Fruit fly (Drosophila melanogaster) whole organism, prepupa: ENCODE data around the gene CG31515.

Experiments used
- Blimp-1 ChIP-seq: fragments of 200-800 bp; sonication (Bioruptor generic); optimal IDR thresholded peaks from 3 replicates; lab custom pipeline; 2017; ENCODE audit warnings: missing biosample characterization, missing genetic modification characterization, mild to moderate bottlenecking, moderate library complexity, missing genetic modification reagents
- CG10631 ChIP-seq: fragments of 200-800 bp; sonication (Bioruptor generic); optimal IDR thresholded peaks from 2 replicates; lab custom pipeline; 2016; ENCODE audit warnings: missing biosample characterization, missing genetic modification characterization
- CG11294 ChIP-seq: fragments of 200-800 bp; sonication (Bioruptor generic); IDR thresholded peaks from 2 replicates; pipeline ENCODE4 v1.3.6; 2022; ENCODE audit warnings: missing biosample characterization, missing genetic modification characterization
- CG11902 ChIP-seq: fragments of 200-800 bp; sonication (Bioruptor generic); optimal IDR thresholded peaks from 3 replicates; lab custom pipeline; 2016; ENCODE audit warnings: missing biosample characterization, missing genetic modification characterization
- CG15336 ChIP-seq: fragments of 200-800 bp; sonication (Bioruptor generic); IDR thresholded peaks from 2 replicates; pipeline ENCODE4 v1.3.6; 2022; ENCODE audit warnings: missing biosample characterization, missing genetic modification characterization
- CG1621 ChIP-seq: fragments of 200-800 bp; sonication (Bioruptor generic); optimal IDR thresholded peaks from 3 replicates; lab custom pipeline; 2018; ENCODE audit warnings: missing biosample characterization, mild to moderate bottlenecking, missing genetic modification characterization
- CG16779 ChIP-seq: fragments of 200-800 bp; sonication (Bioruptor generic); optimal IDR thresholded peaks from 3 replicates; lab custom pipeline; 2017; ENCODE audit warnings: missing biosample characterization, mild to moderate bottlenecking, missing genetic modification characterization
- CG3032 ChIP-seq: fragments of 200-800 bp; optimal IDR thresholded peaks from 2 replicates; lab custom pipeline; 2019; ENCODE audit warnings: missing biosample characterization, mild to moderate bottlenecking, missing genetic modification characterization, moderate library complexity
- CG34406 ChIP-seq: fragments of 200-800 bp; sonication (Bioruptor generic); optimal IDR thresholded peaks from 3 replicates; lab custom pipeline; 2016; ENCODE audit warnings: missing biosample characterization, missing genetic modification characterization
- CG3919 ChIP-seq: fragments of 200-800 bp; sonication (Bioruptor generic); optimal IDR thresholded peaks from 3 replicates; lab custom pipeline; 2016; ENCODE audit warnings: missing biosample characterization, missing genetic modification characterization
- CG4318 ChIP-seq: fragments of 200-800 bp; sonication (Bioruptor generic); optimal IDR thresholded peaks from 3 replicates; lab custom pipeline; 2017; ENCODE audit warnings: missing biosample characterization, mild to moderate bottlenecking, missing genetic modification characterization
- CG6808 ChIP-seq: fragments of 200-800 bp; sonication (Bioruptor generic); optimal IDR thresholded peaks from 3 replicates; lab custom pipeline; 2017; ENCODE audit warnings: missing biosample characterization, missing genetic modification characterization, mild to moderate bottlenecking, moderate library complexity, missing genetic modification reagents
- CG7368 ChIP-seq: fragments of 200-800 bp; sonication (Bioruptor generic); optimal IDR thresholded peaks from 3 replicates; lab custom pipeline; 2016; ENCODE audit warnings: missing biosample characterization, missing genetic modification characterization
- CG8119 ChIP-seq: fragments of 200-800 bp; sonication (Bioruptor generic); IDR thresholded peaks from 3 replicates; pipeline ENCODE4 v1.3.6; 2022; ENCODE audit warnings: missing biosample characterization, missing genetic modification characterization
- CG8319 ChIP-seq: fragments of 200-800 bp; sonication (Bioruptor generic); optimal IDR thresholded peaks from 3 replicates; lab custom pipeline; 2016; ENCODE audit warnings: missing biosample characterization, missing genetic modification characterization
- CG8632 ChIP-seq: fragments of 200-800 bp; sonication (Bioruptor generic); optimal IDR thresholded peaks from 3 replicates; lab custom pipeline; 2016; ENCODE audit warnings: missing biosample characterization, missing genetic modification characterization
- CG9139 ChIP-seq: fragments of 200-800 bp; sonication (Bioruptor generic); optimal IDR thresholded peaks from 3 replicates; lab custom pipeline; 2017; ENCODE audit warnings: missing biosample characterization, mild to moderate bottlenecking, missing genetic modification characterization
- Eip75B ChIP-seq: fragments of 200-800 bp; sonication (Bioruptor generic); optimal IDR thresholded peaks from 3 replicates; lab custom pipeline; 2016; ENCODE audit warnings: missing biosample characterization, missing genetic modification characterization
- Eip78C ChIP-seq: fragments of 200-800 bp; sonication (Bioruptor generic); peaks from one replicate; lab custom pipeline; 2016; ENCODE audit warnings: missing biosample characterization, missing genetic modification characterization
- Eip93F ChIP-seq: fragments of 200-800 bp; sonication (Bioruptor generic); optimal IDR thresholded peaks from 2 replicates; lab custom pipeline; 2016; ENCODE audit warnings: missing biosample characterization, mild to moderate bottlenecking, missing genetic modification characterization
- Ets21C ChIP-seq: fragments of 200-800 bp; sonication (Bioruptor generic); optimal IDR thresholded peaks from 3 replicates; lab custom pipeline; 2016; ENCODE audit warnings: missing biosample characterization, missing genetic modification characterization
- Ets96B ChIP-seq: fragments of 200-800 bp; optimal IDR thresholded peaks from 2 replicates; lab custom pipeline; 2019; ENCODE audit warnings: missing biosample characterization, mild to moderate bottlenecking, missing genetic modification characterization, moderate library complexity
- Gug ChIP-seq: fragments of 200-800 bp; sonication (Bioruptor generic); IDR thresholded peaks from 2 replicates; pipeline ENCODE4 v1.3.6; 2022; ENCODE audit warnings: missing biosample characterization, missing genetic modification characterization
- Hr39 ChIP-seq: fragments of 200-800 bp; sonication (Bioruptor generic); optimal IDR thresholded peaks from 2 replicates; lab custom pipeline; 2016; ENCODE audit warnings: missing biosample characterization, missing genetic modification characterization
- Hr4 ChIP-seq: fragments of 200-800 bp; sonication (Bioruptor generic); optimal IDR thresholded peaks from 3 replicates; lab custom pipeline; 2016; ENCODE audit warnings: missing biosample characterization, missing genetic modification characterization
- Met ChIP-seq: fragments of 200-800 bp; sonication (Bioruptor generic); optimal IDR thresholded peaks from 3 replicates; lab custom pipeline; 2016; ENCODE audit warnings: missing biosample characterization, missing genetic modification characterization
- Smox ChIP-seq: fragments of 200-800 bp; sonication (Bioruptor generic); optimal IDR thresholded peaks from 3 replicates; lab custom pipeline; 2016; ENCODE audit warnings: missing biosample characterization, missing genetic modification characterization
- Sox102F ChIP-seq: fragments of 200-800 bp; sonication (Bioruptor generic); optimal IDR thresholded peaks from 2 replicates; lab custom pipeline; 2016; ENCODE audit warnings: missing biosample characterization, mild to moderate bottlenecking, missing genetic modification characterization
- Sox15 ChIP-seq: fragments of 200-800 bp; sonication (Bioruptor generic); optimal IDR thresholded peaks from 3 replicates; lab custom pipeline; 2016; ENCODE audit warnings: missing biosample characterization, missing genetic modification characterization
- achi ChIP-seq: fragments of 200-800 bp; sonication (Bioruptor generic); optimal IDR thresholded peaks from 3 replicates; lab custom pipeline; 2016; ENCODE audit warnings: missing biosample characterization, missing genetic modification characterization
- dsx ChIP-seq: fragments of 200-800 bp; optimal IDR thresholded peaks from 3 replicates; lab custom pipeline; 2019; ENCODE audit warnings: missing biosample characterization, mild to moderate bottlenecking, missing genetic modification characterization, moderate library complexity; ENCODE audit not compliant: poor library complexity, severe bottlenecking
- esn ChIP-seq: fragments of 200-800 bp; sonication (Bioruptor generic); optimal IDR thresholded peaks from 2 replicates; lab custom pipeline; 2016; ENCODE audit warnings: missing biosample characterization, mild to moderate bottlenecking, missing genetic modification characterization, moderate library complexity
- fd59A ChIP-seq: fragments of 200-800 bp; sonication (Bioruptor generic); optimal IDR thresholded peaks from 2 replicates; lab custom pipeline; 2017; ENCODE audit warnings: missing biosample characterization, mild to moderate bottlenecking, missing genetic modification characterization, missing genetic modification reagents
- fd85E ChIP-seq: fragments of 200-800 bp; sonication (Bioruptor generic); optimal IDR thresholded peaks from 3 replicates; lab custom pipeline; 2016; ENCODE audit warnings: missing biosample characterization, missing genetic modification characterization
- fkh ChIP-seq: fragments of 200-800 bp; sonication (Bioruptor generic); optimal IDR thresholded peaks from 3 replicates; lab custom pipeline; 2017; ENCODE audit warnings: missing biosample characterization, mild to moderate bottlenecking, missing genetic modification characterization, moderate library complexity
- lz ChIP-seq: fragments of 200-800 bp; sonication (Bioruptor generic); optimal IDR thresholded peaks from 3 replicates; lab custom pipeline; 2016; ENCODE audit warnings: missing biosample characterization, missing genetic modification characterization
- net ChIP-seq: fragments of 200-800 bp; sonication (Bioruptor generic); optimal IDR thresholded peaks from 3 replicates; lab custom pipeline; 2016; ENCODE audit warnings: missing biosample characterization, missing genetic modification characterization
- pdm3 ChIP-seq: fragments of 200-800 bp; sonication (Bioruptor generic); optimal IDR thresholded peaks from 3 replicates; lab custom pipeline; 2016; ENCODE audit warnings: missing biosample characterization, missing genetic modification characterization
- ss ChIP-seq, 2 experiments: fragments of 200-800 bp; sonication (Bioruptor generic); optimal IDR thresholded peaks; 2 replicates in 1 of 2; 3 replicates in 1 of 2; lab custom pipeline; 2017 to 2018; ENCODE audit warnings: mild to moderate bottlenecking in 2 of 2, missing biosample characterization in 2 of 2, missing genetic modification characterization in 2 of 2, moderate library complexity in 1 of 2
- svp ChIP-seq: fragments of 200-800 bp; sonication (Bioruptor generic); peaks from one replicate; lab custom pipeline; 2016; ENCODE audit warnings: missing biosample characterization, missing genetic modification characterization

CG31515 gene

dm6 chr3R:23384591-23385260 lies 4.0 kb downstream of the CG31515 start, which contains the start of gene CG4393 (continued):
- TF ChIP-seq CG11902 (GFP tag; lab: Kevin White, UChicago) (no peak), CG16779 (peak; percentile 23), fd59A (GFP tag; lab: Kevin White, UChicago) (no peak), esn (GFP tag; lab: Kevin White, UChicago) (no peak), fd85E (no peak), achi (GFP tag; lab: Kevin White, UChicago) (no peak), Blimp-1 (no peak), Eip75B (GFP tag; lab: Kevin White, UChicago) (no peak), svp (GFP tag; lab: Kevin White, UChicago) (peak; percentile 33), CG8119 (peak; percentile 79), Sox102F (GFP tag; lab: Kevin White, UChicago) (no peak), lz (no peak), Gug (GFP tag; lab: Robert Waterston, UW) (no peak), CG8632 (no peak), Hr4 (no peak), CG6808 (GFP tag; lab: Kevin White, UChicago) (peak; percentile 61), CG1621 (tag; lab: Kevin White, UChicago) (peak; percentile 27), pdm3 (GFP tag; lab: Kevin White, UChicago) (no peak), CG34406 (GFP tag; lab: Kevin White, UChicago) (no peak), CG15336 (GFP tag; lab: Robert Waterston, UW) (peak; percentile 73), Hr39 (GFP tag; lab: Kevin White, UChicago) (no peak), CG7368 (GFP tag; lab: Kevin White, UChicago) (no peak), CG3032 (tag; lab: Kevin White, UChicago) (no peak), ss (GFP tag; optimal IDR thresholded peaks at IDR 0.05; lab: Kevin White, UChicago) (peak; percentile 28 to 35), dsx (GFP tag; lab: Kevin White, UChicago) (no peak), Eip78C (GFP tag; lab: Kevin White, UChicago) (peak; percentile 66), fkh (no peak), Sox15 (no peak), Smox (GFP tag; lab: Kevin White, UChicago) (no peak), CG9139 (GFP tag; lab: Kevin White, UChicago) (peak; percentile 56), CG4318 (no peak), Eip93F (no peak)

- TF ChIP-seq Met (GFP tag; lab: Kevin White, UChicago): no peak
- no peak for TF ChIP-seq CG11294
- no peak for TF ChIP-seq CG9139 (GFP tag; lab: Kevin White, UChicago)
- no peak for TF ChIP-seq CG10631 (GFP tag; lab: Kevin White, UChicago)
- TF ChIP-seq Sox102F (GFP tag; lab: Kevin White, UChicago): no peak
- TF ChIP-seq dsx (GFP tag; lab: Kevin White, UChicago): no peak
These were observed 5.0 kb downstream of the CG31515 start for dm6 chr3R:23383723-23384122.

- TF ChIP-seq CG4318 (no peak), Ets21C (GFP tag; lab: Kevin White, UChicago) (no peak), pdm3 (GFP tag; lab: Kevin White, UChicago) (no peak), Gug (GFP tag; lab: Robert Waterston, UW) (no peak), net (GFP tag; lab: Kevin White, UChicago) (no peak), CG10631 (GFP tag; lab: Kevin White, UChicago) (no peak), CG3919 (GFP tag; lab: Kevin White, UChicago) (no peak), CG8119 (no peak), Blimp-1 (no peak), CG8319 (GFP tag; lab: Kevin White, UChicago) (no peak), CG15336 (GFP tag; lab: Robert Waterston, UW) (no peak), Ets96B (tag; lab: Kevin White, UChicago) (no peak)
These were observed 11.4 kb downstream of the CG31515 start for dm6 chr3R:23377288-23377687.
